Worm (Caenorhabditis elegans) whole organism, L4/young adult: ENCODE measurements around the gene cccp-1.

ENCODE experiments used
- W03F9.2 ChIP-seq: fragments of 150-350 bp; optimal IDR thresholded peaks from 2 replicates; lab custom pipeline; 2014; ENCODE audit warnings: missing biosample characterization, missing genetic modification characterization
- him-1 ChIP-seq: sonication (generic microtip); optimal IDR thresholded peaks from 2 replicates; lab custom pipeline; 2016; ENCODE audit warnings: missing genotype, missing genetic modification reagents, missing genetic modification characterization, missing compliant biosample characterization

- TF ChIP-seq him-1 (tag; lab: Kevin White, UChicago) (no peak), W03F9.2 (tag; lab: Kevin White, UChicago) (no peak)
Measured at ce11 chrIII:12425846-12426405, 46.7 kb upstream of the cccp-1 start.
